Fruit fly (Drosophila melanogaster) whole organism, embryonic: ENCODE measurements around the gene NdufA3.

Experiments
- BtbVII ChIP-seq: fragments of 200-800 bp; sonication (Bioruptor generic); optimal IDR thresholded peaks from 3 replicates; lab custom pipeline; 2017; ENCODE audit warnings: missing biosample characterization, mild to moderate bottlenecking, missing genetic modification characterization
- CG10267 ChIP-seq: fragments of 200-800 bp; sonication (Bioruptor generic); optimal IDR thresholded peaks from 2 replicates; lab custom pipeline; 2018; ENCODE audit warnings: missing biosample characterization, mild to moderate bottlenecking, missing genetic modification characterization, moderate library complexity
- CG10979 ChIP-seq: fragments of 200-800 bp; sonication (Bioruptor generic); optimal IDR thresholded peaks from 2 replicates; lab custom pipeline; 2018; ENCODE audit warnings: missing biosample characterization, mild to moderate bottlenecking, missing genetic modification characterization, moderate library complexity
- CG12219 ChIP-seq: fragments of 200-800 bp; sonication (Bioruptor generic); optimal IDR thresholded peaks from 3 replicates; lab custom pipeline; 2018; ENCODE audit warnings: missing biosample characterization, mild to moderate bottlenecking, missing genetic modification characterization
- CG1233 ChIP-seq: fragments of 200-800 bp; sonication (Bioruptor generic); optimal IDR thresholded peaks from 4 replicates; lab custom pipeline; 2018; ENCODE audit warnings: missing biosample characterization, mild to moderate bottlenecking, missing genetic modification characterization
- CG12391 ChIP-seq: fragments of 200-800 bp; sonication (Bioruptor generic); optimal IDR thresholded peaks from 3 replicates; lab custom pipeline; 2018; ENCODE audit warnings: missing biosample characterization, mild to moderate bottlenecking, missing genetic modification characterization, moderate library complexity
- CG12744 ChIP-seq: fragments of 200-800 bp; sonication (Bioruptor generic); optimal IDR thresholded peaks from 2 replicates; lab custom pipeline; 2016; ENCODE audit warnings: missing biosample characterization, missing genetic modification characterization
- CG17385 ChIP-seq: fragments of 200-800 bp; sonication (Bioruptor generic); optimal IDR thresholded peaks from 3 replicates; lab custom pipeline; 2018; ENCODE audit warnings: missing biosample characterization, mild to moderate bottlenecking, missing genetic modification characterization
- CG18262 ChIP-seq: fragments of 200-800 bp; optimal IDR thresholded peaks from 3 replicates; lab custom pipeline; 2019; ENCODE audit warnings: missing biosample characterization, mild to moderate bottlenecking, missing genetic modification characterization, moderate library complexity
- CG2116 ChIP-seq: fragments of 200-800 bp; sonication (Bioruptor generic); optimal IDR thresholded peaks from 3 replicates; lab custom pipeline; 2018; ENCODE audit warnings: missing biosample characterization, mild to moderate bottlenecking, missing genetic modification characterization
- CG2712 ChIP-seq: fragments of 200-800 bp; optimal IDR thresholded peaks from 3 replicates; lab custom pipeline; 2019; ENCODE audit warnings: missing biosample characterization, mild to moderate bottlenecking, missing genetic modification characterization, moderate library complexity
- CG2875 ChIP-seq: fragments of 200-800 bp; sonication (Bioruptor generic); optimal IDR thresholded peaks from 2 replicates; lab custom pipeline; 2017; ENCODE audit warnings: missing biosample characterization, mild to moderate bottlenecking, missing genetic modification characterization, missing genetic modification reagents
- CG4424 ChIP-seq: fragments of 200-800 bp; sonication (Bioruptor generic); optimal IDR thresholded peaks from 3 replicates; lab custom pipeline; 2016; ENCODE audit warnings: missing biosample characterization, missing genetic modification characterization
- CG6689 ChIP-seq: fragments of 200-800 bp; sonication (Bioruptor generic); IDR thresholded peaks from 2 replicates; pipeline ENCODE4 v1.3.6; 2022; ENCODE audit warnings: missing biosample characterization, missing genetic modification characterization
- CG7556 ChIP-seq: fragments of 200-800 bp; sonication (Bioruptor generic); optimal IDR thresholded peaks from 2 replicates; lab custom pipeline; 2017; ENCODE audit warnings: missing biosample characterization, mild to moderate bottlenecking, missing genetic modification characterization
- CG7839 ChIP-seq: fragments of 200-800 bp; sonication (Bioruptor generic); optimal IDR thresholded peaks from 3 replicates; lab custom pipeline; 2018; ENCODE audit warnings: missing biosample characterization, mild to moderate bottlenecking, missing genetic modification characterization, moderate library complexity
- Chrac-16 ChIP-seq: fragments of 200-800 bp; sonication (Bioruptor generic); optimal IDR thresholded peaks from 3 replicates; lab custom pipeline; 2016; ENCODE audit warnings: missing biosample characterization, missing genetic modification characterization
- D ChIP-seq, 2 experiments: fragments of 200-800 bp in 1 of 2; fragments of >200 bp in 1 of 2; sonication (Bioruptor generic) in 1 of 2; optimal IDR thresholded peaks; 2 replicates in 1 of 2; 3 replicates in 1 of 2; lab custom pipeline; 2017; ENCODE audit warnings: mild to moderate bottlenecking in 1 of 2, missing biosample characterization in 1 of 2, missing genetic modification characterization in 1 of 2, missing genetic modification reagents in 1 of 2
- D19B ChIP-seq: fragments of 200-800 bp; sonication (Bioruptor generic); optimal IDR thresholded peaks from 2 replicates; lab custom pipeline; 2017; ENCODE audit warnings: missing biosample characterization, mild to moderate bottlenecking, missing genetic modification characterization
- Dad ChIP-seq: fragments of 200-800 bp; sonication (Bioruptor generic); optimal IDR thresholded peaks from 3 replicates; lab custom pipeline; 2016; ENCODE audit warnings: missing biosample characterization, missing genetic modification characterization
- Ets65A ChIP-seq: fragments of 200-800 bp; sonication (Bioruptor generic); peaks from one replicate; lab custom pipeline; 2016; ENCODE audit warnings: missing biosample characterization, missing genetic modification characterization
- HHEX ChIP-seq: fragments of 200-800 bp; sonication (Bioruptor generic); optimal IDR thresholded peaks from 3 replicates; lab custom pipeline; 2017; ENCODE audit warnings: missing biosample characterization, mild to moderate bottlenecking, missing genetic modification characterization, missing genetic modification reagents
- Hand ChIP-seq: fragments of 200-800 bp; sonication (Bioruptor generic); optimal IDR thresholded peaks from 2 replicates; lab custom pipeline; 2017; ENCODE audit warnings: mild to moderate bottlenecking, missing biosample characterization, missing genetic modification reagents, missing genetic modification characterization
- Hmr ChIP-seq: fragments of 200-800 bp; sonication (Bioruptor generic); optimal IDR thresholded peaks from 3 replicates; lab custom pipeline; 2017; ENCODE audit warnings: mild to moderate bottlenecking, missing biosample characterization, missing genetic modification reagents, missing genetic modification characterization
- Hr51 ChIP-seq, 2 experiments: fragments of 200-800 bp; sonication (Bioruptor generic); optimal IDR thresholded peaks; 2 replicates in 1 of 2; 3 replicates in 1 of 2; lab custom pipeline; 2016 to 2018; ENCODE audit warnings: missing biosample characterization in 2 of 2, missing genetic modification characterization in 2 of 2, mild to moderate bottlenecking in 1 of 2, moderate library complexity in 1 of 2
- Lpt ChIP-seq: fragments of >200 bp; optimal IDR thresholded peaks from 2 replicates; lab custom pipeline; 2018; ENCODE audit warnings: missing biosample characterization, missing genetic modification characterization
- Meics ChIP-seq: fragments of 200-800 bp; sonication (Bioruptor generic); optimal IDR thresholded peaks from 2 replicates; lab custom pipeline; 2017; ENCODE audit warnings: missing biosample characterization, mild to moderate bottlenecking, missing genetic modification characterization
- NC2α ChIP-seq: fragments of 200-800 bp; sonication (Bioruptor generic); optimal IDR thresholded peaks from 2 replicates; lab custom pipeline; 2016; ENCODE audit warnings: missing biosample characterization, missing genetic modification characterization
- Oli ChIP-seq: fragments of 200-800 bp; sonication (Bioruptor generic); optimal IDR thresholded peaks from 2 replicates; lab custom pipeline; 2018; ENCODE audit warnings: missing biosample characterization, mild to moderate bottlenecking, missing genetic modification characterization, moderate library complexity
- Ptx1 ChIP-seq: fragments of 200-800 bp; sonication (Bioruptor generic); IDR thresholded peaks from 2 replicates; pipeline ENCODE4 v1.3.6; 2022; ENCODE audit warnings: missing biosample characterization, missing genetic modification characterization
- Sox100B ChIP-seq: fragments of 200-800 bp; sonication (Bioruptor generic); optimal IDR thresholded peaks from 3 replicates; lab custom pipeline; 2018; ENCODE audit warnings: missing biosample characterization, mild to moderate bottlenecking, missing genetic modification characterization
- crol ChIP-seq: fragments of 200-800 bp; sonication (Bioruptor generic); IDR thresholded peaks from 2 replicates; pipeline ENCODE4 v1.3.6; 2022; ENCODE audit warnings: missing biosample characterization, missing genetic modification characterization
- da ChIP-seq: fragments of 200-800 bp; sonication (Bioruptor generic); optimal IDR thresholded peaks from 2 replicates; lab custom pipeline; 2016; ENCODE audit warnings: missing biosample characterization, missing genetic modification characterization
- gcm ChIP-seq: fragments of 200-800 bp; sonication (Bioruptor generic); optimal IDR thresholded peaks from 2 replicates; lab custom pipeline; 2019; ENCODE audit warnings: missing biosample characterization, mild to moderate bottlenecking, missing genetic modification characterization, moderate library complexity
- grau ChIP-seq: fragments of 200-800 bp; optimal IDR thresholded peaks from 3 replicates; lab custom pipeline; 2019; ENCODE audit warnings: missing biosample characterization, mild to moderate bottlenecking, missing genetic modification characterization, moderate library complexity
- lab ChIP-seq: fragments of 200-800 bp; sonication (Bioruptor generic); optimal IDR thresholded peaks from 3 replicates; lab custom pipeline; 2017; ENCODE audit warnings: missing biosample characterization, missing genetic modification characterization, mild to moderate bottlenecking, moderate library complexity, missing genetic modification reagents
- nom ChIP-seq: fragments of 200-800 bp; sonication (Bioruptor generic); optimal IDR thresholded peaks from 2 replicates; lab custom pipeline; 2017; ENCODE audit warnings: missing biosample characterization, missing genetic modification characterization, mild to moderate bottlenecking, moderate library complexity, missing genetic modification reagents
- pb ChIP-seq: fragments of 200-800 bp; sonication (Bioruptor generic); optimal IDR thresholded peaks from 3 replicates; lab custom pipeline; 2016; ENCODE audit warnings: missing biosample characterization, missing genetic modification characterization
- phol ChIP-seq: fragments of 200-800 bp; sonication (Bioruptor generic); optimal IDR thresholded peaks from 3 replicates; lab custom pipeline; 2018; ENCODE audit warnings: missing biosample characterization, mild to moderate bottlenecking, missing genetic modification characterization, moderate library complexity
- prd ChIP-seq, 3 experiments: fragments of >200 bp in 2 of 3; fragments of 200-800 bp in 1 of 3; sonication (Bioruptor generic) in 1 of 3; optimal IDR thresholded peaks in 2 of 3; IDR thresholded peaks in 1 of 3; 2 replicates in 2 of 3; 3 replicates in 1 of 3; pipeline versions ENCODE4 v1.3.6 to Lab custom; 2017 to 2022; ENCODE audit warnings: missing biosample characterization in 1 of 3, missing genetic modification characterization in 1 of 3
- pzg ChIP-seq: fragments of 200-800 bp; sonication (Bioruptor generic); optimal IDR thresholded peaks from 3 replicates; lab custom pipeline; 2018; ENCODE audit warnings: missing biosample characterization, mild to moderate bottlenecking, missing genetic modification characterization, moderate library complexity
- sens ChIP-seq: fragments of 200-800 bp; sonication (Bioruptor generic); peaks from one replicate; lab custom pipeline; 2016; ENCODE audit warnings: missing biosample characterization, missing genetic modification characterization
- shn ChIP-seq: fragments of 200-800 bp; sonication (Bioruptor generic); optimal IDR thresholded peaks from 3 replicates; lab custom pipeline; 2016; ENCODE audit warnings: missing biosample characterization, missing genetic modification characterization
- sisA ChIP-seq: fragments of 200-800 bp; sonication (Bioruptor generic); IDR thresholded peaks from 2 replicates; pipeline ENCODE4 v1.3.6; 2022; ENCODE audit warnings: missing biosample characterization, missing genetic modification characterization
- sr ChIP-seq: fragments of 200-800 bp; sonication (Bioruptor generic); IDR thresholded peaks from 3 replicates; pipeline ENCODE4 v1.3.6; 2022; ENCODE audit warnings: missing biosample characterization, missing genetic modification characterization
- tin ChIP-seq: fragments of 200-800 bp; sonication (Bioruptor generic); optimal IDR thresholded peaks from 3 replicates; lab custom pipeline; 2016; ENCODE audit warnings: missing biosample characterization, missing genetic modification characterization
- tio ChIP-seq: fragments of 200-800 bp; sonication (Bioruptor generic); optimal IDR thresholded peaks from 2 replicates; lab custom pipeline; 2017; ENCODE audit warnings: missing biosample characterization, missing genetic modification characterization, inconsistent platforms
- zf30C ChIP-seq: fragments of 200-800 bp; sonication (Bioruptor generic); optimal IDR thresholded peaks from 3 replicates; lab custom pipeline; 2018; ENCODE audit warnings: missing biosample characterization, mild to moderate bottlenecking, missing genetic modification characterization

NdufA3 gene

dm6 chrX:9119671-9120364, 40.0 kb downstream of the NdufA3 start (continued):
- TF ChIP-seq tio (GFP tag; lab: Kevin White, UChicago) (peak; percentile 6), HHEX (GFP tag; lab: Kevin White, UChicago) (peak; percentile 6), BtbVII (GFP tag; lab: Kevin White, UChicago) (peak; percentile 36), nom (GFP tag; lab: Kevin White, UChicago) (no peak), da (GFP tag; lab: Kevin White, UChicago) (no peak), CG2116 (GFP tag; lab: Kevin White, UChicago) (no peak), tin (peak; percentile 43), CG4424 (peak; percentile 44), CG12219 (GFP tag; lab: Kevin White, UChicago) (peak; percentile 16), Meics (GFP tag; lab: Kevin White, UChicago) (peak; percentile 12), lab (GFP tag; lab: Kevin White, UChicago) (peak; percentile 43), CG6689 (GFP tag; lab: Robert Waterston, UW) (no peak), Hand (peak; percentile 11), grau (tag; lab: Kevin White, UChicago) (peak; percentile 29), prd (optimal IDR thresholded peaks at IDR 0.05; lab: Kevin White, UChicago) (no peak), prd (GFP tag; IDR thresholded peaks at IDR 0.05; lab: Robert Waterston, UW) (peak; percentile 41; the same call in 1 of the 3 replicates), zf30C (GFP tag; lab: Kevin White, UChicago) (peak; percentile 11), sr (peak; percentile 58; the same call in 2 of the 3 replicates), CG10267 (peak; percentile 8), sens (GFP tag; lab: Kevin White, UChicago) (peak; percentile 73), Hr51 (GFP tag; optimal IDR thresholded peaks at IDR 0.05; lab: Kevin White, UChicago) (peak in 1 of 2 experiments; percentile 35), shn (GFP tag; lab: Kevin White, UChicago) (no peak), Hmr (GFP tag; lab: Kevin White, UChicago) (peak; percentile 24), phol (tag; lab: Kevin White, UChicago) (peak; percentile 46), Chrac-16 (GFP tag; lab: Kevin White, UChicago) (peak; percentile 28), CG18262 (tag; lab: Kevin White, UChicago) (peak; percentile 58), NC2α (GFP tag; lab: Kevin White, UChicago) (no peak), Sox100B (GFP tag; lab: Kevin White, UChicago) (peak; percentile 67), sisA (peak; percentile 32; the same call in 1 of the 2 replicates), Ets65A (peak; percentile 80), Ptx1 (GFP tag; lab: Robert Waterston, UW) (0 out of 2 replicates have a peak, but pooled peaks have one; percentile 6), CG1233 (peak; percentile 12), Dad (GFP tag; lab: Kevin White, UChicago) (no peak), Lpt (GFP tag; lab: Kevin White, UChicago) (no peak), CG2875 (GFP tag; lab: Kevin White, UChicago) (peak; percentile 4), pzg (no peak), D19B (peak; percentile 7), D (optimal IDR thresholded peaks at IDR 0.05; lab: Kevin White, UChicago) (no peak), D (GFP tag; optimal IDR thresholded peaks at IDR 0.05; lab: Kevin White, UChicago) (peak; percentile 46), CG17385 (peak; percentile 39), crol (GFP tag; lab: Robert Waterston, UW) (peak; percentile 73), pb (GFP tag; lab: Kevin White, UChicago) (peak; percentile 12), CG12391 (tag; lab: Kevin White, UChicago) (peak; percentile 28), CG2712 (tag; lab: Kevin White, UChicago) (peak; percentile 24), gcm (GFP tag; lab: Kevin White, UChicago) (no peak), CG7556 (peak; percentile 65), Oli (peak; percentile 31), CG7839 (peak; percentile 37), CG12744 (GFP tag; lab: Kevin White, UChicago) (no peak), CG10979 (tag; lab: Kevin White, UChicago) (peak; percentile 44)
